Worm (Caenorhabditis elegans) whole organism, L1 larva: ENCODE results near the gene clec-145.

Experiments used
- C16A3.4 ChIP-seq: fragments of 150-350 bp; optimal IDR thresholded peaks from 2 replicates; lab custom pipeline; 2014; ENCODE audit warnings: missing biosample characterization, missing genetic modification characterization
- C34B4.2 ChIP-seq: sonication (generic microtip); optimal IDR thresholded peaks from 2 replicates; lab custom pipeline; 2017; ENCODE audit warnings: mild to moderate bottlenecking, missing genetic modification characterization, missing compliant biosample characterization
- F16B12.6 ChIP-seq: fragments of 150-350 bp; optimal IDR thresholded peaks from 2 replicates; lab custom pipeline; 2014; ENCODE audit warnings: missing biosample characterization, missing genetic modification characterization
- aha-1 ChIP-seq: fragments of 150-350 bp; optimal IDR thresholded peaks from 2 replicates; lab custom pipeline; 2014; ENCODE audit warnings: missing biosample characterization, missing genetic modification characterization
- alr-1 ChIP-seq: fragments of 200-800 bp; sonication (Bioruptor generic); optimal IDR thresholded peaks from 2 replicates; lab custom pipeline; 2018; ENCODE audit warnings: borderline replicate concordance, mild to moderate bottlenecking, missing genetic modification characterization, missing compliant biosample characterization
- blmp-1 ChIP-seq: fragments of 150-350 bp; optimal IDR thresholded peaks from 2 replicates; lab custom pipeline; 2014; ENCODE audit warnings: missing biosample characterization, missing genetic modification characterization
- ceh-82 ChIP-seq, 3 experiments: fragments of 150-350 bp in 1 of 3; sonication (generic microtip) in 2 of 3; optimal IDR thresholded peaks; 2 replicates each; lab custom pipeline; 2014 to 2017; ENCODE audit warnings: missing biosample characterization in 3 of 3, missing genetic modification characterization in 3 of 3
- dpl-1 ChIP-seq, 3 experiments: fragments of 150-350 bp in 2 of 3; sonication (generic microtip) in 1 of 3; optimal IDR thresholded peaks; 2 replicates each; lab custom pipeline; 2014 to 2017; ENCODE audit warnings: missing biosample characterization in 3 of 3, missing genetic modification characterization in 3 of 3, missing genetic modification reagents in 3 of 3
- efl-1 ChIP-seq, 4 experiments: fragments of 150-350 bp; optimal IDR thresholded peaks in 3 of 4; peaks in 1 of 4; 1 replicate in 1 of 4; 2 replicates in 3 of 4; lab custom pipeline; 2014; ENCODE audit warnings: missing biosample characterization in 2 of 4, missing genetic modification characterization in 2 of 4, missing genetic modification reagents in 2 of 4
- elt-2 ChIP-seq: sonication (generic microtip); optimal IDR thresholded peaks from 2 replicates; lab custom pipeline; 2016; ENCODE audit warnings: missing genetic modification characterization, mild to moderate bottlenecking, inconsistent platforms, missing compliant biosample characterization, missing genetic modification reagents
- ets-5 ChIP-seq: fragments of 200-800 bp; sonication (Bioruptor generic); IDR thresholded peaks from 2 replicates; pipeline ENCODE4 v1.3.6; 2022; ENCODE audit warnings: missing genetic modification characterization, missing compliant biosample characterization
- fkh-10 ChIP-seq: sonication (generic microtip); optimal IDR thresholded peaks from 2 replicates; lab custom pipeline; 2017; ENCODE audit warnings: missing biosample characterization, missing genetic modification reagents, missing genetic modification characterization
- fkh-4 ChIP-seq: sonication (generic microtip); optimal IDR thresholded peaks from 2 replicates; lab custom pipeline; 2016; ENCODE audit warnings: missing compliant biosample characterization, missing genetic modification characterization, borderline replicate concordance
- fkh-8 ChIP-seq: sonication (generic microtip); optimal IDR thresholded peaks from 2 replicates; lab custom pipeline; 2016; ENCODE audit warnings: mild to moderate bottlenecking, missing genetic modification characterization, missing compliant biosample characterization
- fos-1 ChIP-seq: fragments of 150-350 bp; optimal IDR thresholded peaks from 2 replicates; lab custom pipeline; 2014; ENCODE audit warnings: missing biosample characterization, missing genetic modification characterization
- irx-1 ChIP-seq: sonication (generic microtip); optimal IDR thresholded peaks from 2 replicates; lab custom pipeline; 2016; ENCODE audit warnings: missing genetic modification characterization, missing compliant biosample characterization
- isw-1 ChIP-seq: fragments of 200-800 bp; sonication (Bioruptor generic); IDR thresholded peaks from 2 replicates; pipeline ENCODE4 v1.3.6; 2022; ENCODE audit warnings: missing genetic modification characterization, missing compliant biosample characterization
- jun-1 ChIP-seq: fragments of 150-350 bp; optimal IDR thresholded peaks from 2 replicates; lab custom pipeline; 2014; ENCODE audit warnings: missing biosample characterization, missing genetic modification reagents, missing genetic modification characterization
- lin-14 ChIP-seq: fragments of 200-800 bp; sonication (Bioruptor generic); optimal IDR thresholded peaks from 2 replicates; lab custom pipeline; 2018; ENCODE audit warnings: mild to moderate bottlenecking, missing genetic modification characterization, moderate library complexity, missing compliant biosample characterization
- lin-35 ChIP-seq, 2 experiments: fragments of 150-350 bp; optimal IDR thresholded peaks; 2 replicates each; lab custom pipeline; 2014; ENCODE audit warnings: missing biosample characterization in 2 of 2, missing genetic modification characterization in 2 of 2, missing genetic modification reagents in 2 of 2
- lin-39 ChIP-seq: fragments of 150-350 bp; optimal IDR thresholded peaks from 2 replicates; lab custom pipeline; 2014; ENCODE audit warnings: missing biosample characterization, missing genetic modification reagents, missing genetic modification characterization
- lir-3 ChIP-seq: sonication (generic microtip); optimal IDR thresholded peaks from 2 replicates; lab custom pipeline; 2016; ENCODE audit warnings: mild to moderate bottlenecking, missing genetic modification characterization, moderate library complexity, missing compliant biosample characterization; ENCODE audit not compliant: poor library complexity
- lsy-2 ChIP-seq, 2 experiments: fragments of 150-350 bp; optimal IDR thresholded peaks; 2 replicates each; lab custom pipeline; 2014; ENCODE audit warnings: missing biosample characterization in 2 of 2, missing genetic modification characterization in 2 of 2
- mdl-1 ChIP-seq, 2 experiments: fragments of 150-350 bp; optimal IDR thresholded peaks; 2 replicates each; lab custom pipeline; 2014 to 2017; ENCODE audit warnings: missing biosample characterization in 2 of 2, missing genetic modification characterization in 2 of 2, inconsistent platforms in 1 of 2
- mep-1 ChIP-seq: fragments of 150-350 bp; optimal IDR thresholded peaks from 2 replicates; lab custom pipeline; 2014; ENCODE audit warnings: missing biosample characterization, missing genetic modification characterization
- nhr-11 ChIP-seq: fragments of 150-350 bp; optimal IDR thresholded peaks from 2 replicates; lab custom pipeline; 2014; ENCODE audit warnings: missing biosample characterization, missing genetic modification characterization
- nhr-12 ChIP-seq: sonication (generic microtip); optimal IDR thresholded peaks from 2 replicates; lab custom pipeline; 2017; ENCODE audit warnings: missing biosample characterization, missing genetic modification characterization
- nhr-19 ChIP-seq: fragments of 200-800 bp; sonication (Bioruptor generic); conservative IDR thresholded peaks from 2 replicates; pipeline ENCODE4 v1.3.6; 2022; ENCODE audit warnings: missing genetic modification characterization, missing compliant biosample characterization
- nhr-20 ChIP-seq: sonication (generic microtip); optimal IDR thresholded peaks from 2 replicates; lab custom pipeline; 2016; ENCODE audit warnings: mild to moderate bottlenecking, missing genetic modification characterization, missing compliant biosample characterization
- nhr-237 ChIP-seq: fragments of 150-350 bp; optimal IDR thresholded peaks from 2 replicates; lab custom pipeline; 2014; ENCODE audit warnings: missing biosample characterization, missing genetic modification characterization
- nhr-28 ChIP-seq: fragments of 150-350 bp; optimal IDR thresholded peaks from 2 replicates; lab custom pipeline; 2014; ENCODE audit warnings: missing biosample characterization, missing genetic modification characterization
- nhr-71 ChIP-seq: sonication (generic microtip); optimal IDR thresholded peaks from 2 replicates; lab custom pipeline; 2016; ENCODE audit warnings: mild to moderate bottlenecking, missing genetic modification characterization, moderate library complexity, missing compliant biosample characterization
- nhr-76 ChIP-seq: sonication (generic microtip); optimal IDR thresholded peaks from 2 replicates; lab custom pipeline; 2017; ENCODE audit warnings: missing biosample characterization, missing genetic modification characterization
- nhr-84 ChIP-seq: sonication (generic microtip); optimal IDR thresholded peaks from 2 replicates; lab custom pipeline; 2017; ENCODE audit warnings: missing biosample characterization, missing genetic modification characterization
- nhr-85 ChIP-seq: sonication (generic microtip); peaks from one replicate; lab custom pipeline; 2016; ENCODE audit warnings: missing genetic modification characterization, inconsistent platforms, missing compliant biosample characterization
- nhr-90 ChIP-seq: sonication (generic microtip); optimal IDR thresholded peaks from 2 replicates; lab custom pipeline; 2016; ENCODE audit warnings: mild to moderate bottlenecking, missing genetic modification characterization, missing compliant biosample characterization; ENCODE audit not compliant: poor library complexity
- pag-3 ChIP-seq: sonication (generic microtip); optimal IDR thresholded peaks from 2 replicates; lab custom pipeline; 2017; ENCODE audit warnings: missing genetic modification characterization, mild to moderate bottlenecking, missing compliant biosample characterization, antibody characterized with exemption, borderline replicate concordance; ENCODE audit not compliant: insufficient read depth
- pqm-1 ChIP-seq: sonication (generic microtip); optimal IDR thresholded peaks from 3 replicates; lab custom pipeline; 2017; ENCODE audit warnings: missing biosample characterization, missing genetic modification characterization
- rnt-1 ChIP-seq: sonication (generic microtip); optimal IDR thresholded peaks from 2 replicates; lab custom pipeline; 2016; ENCODE audit warnings: mild to moderate bottlenecking, missing genetic modification characterization, moderate library complexity, missing compliant biosample characterization
- snpc-4 ChIP-seq: fragments of 150-350 bp; optimal IDR thresholded peaks from 2 replicates; lab custom pipeline; 2014; ENCODE audit warnings: missing biosample characterization, missing genetic modification characterization
- snu-23 ChIP-seq: sonication (generic microtip); optimal IDR thresholded peaks from 2 replicates; lab custom pipeline; 2016; ENCODE audit warnings: missing genetic modification characterization, missing compliant biosample characterization
- swsn-7 ChIP-seq: sonication (generic microtip); optimal IDR thresholded peaks from 2 replicates; lab custom pipeline; 2016; ENCODE audit warnings: missing genetic modification characterization, missing compliant biosample characterization
- tbx-2 ChIP-seq: sonication (generic microtip); optimal IDR thresholded peaks from 2 replicates; lab custom pipeline; 2016; ENCODE audit warnings: missing genetic modification characterization, missing compliant biosample characterization
- unc-130 ChIP-seq: fragments of 150-350 bp; optimal IDR thresholded peaks from 2 replicates; lab custom pipeline; 2017; ENCODE audit warnings: missing biosample characterization, missing genetic modification characterization, inconsistent platforms
- unc-62 ChIP-seq: fragments of 150-350 bp; optimal IDR thresholded peaks from 2 replicates; lab custom pipeline; 2014; ENCODE audit warnings: missing biosample characterization, missing genetic modification reagents, missing genetic modification characterization
- unc-86 ChIP-seq: sonication (generic microtip); optimal IDR thresholded peaks from 2 replicates; lab custom pipeline; 2016; ENCODE audit warnings: missing genetic modification characterization, missing compliant biosample characterization
- zag-1 ChIP-seq: fragments of 150-350 bp; optimal IDR thresholded peaks from 2 replicates; lab custom pipeline; 2014; ENCODE audit warnings: missing biosample characterization, missing genetic modification characterization
- zip-4 ChIP-seq: fragments of 200-800 bp; sonication (Bioruptor generic); optimal IDR thresholded peaks from 2 replicates; lab custom pipeline; 2018; ENCODE audit warnings: mild to moderate bottlenecking, missing genetic modification characterization, moderate library complexity, missing compliant biosample characterization
- ztf-11 ChIP-seq, 2 experiments: sonication (generic microtip); optimal IDR thresholded peaks; 2 replicates each; lab custom pipeline; 2016 to 2017; ENCODE audit warnings: missing genetic modification characterization in 2 of 2, missing biosample characterization in 1 of 2, missing compliant biosample characterization in 1 of 2

Gene clec-145

DNA sequence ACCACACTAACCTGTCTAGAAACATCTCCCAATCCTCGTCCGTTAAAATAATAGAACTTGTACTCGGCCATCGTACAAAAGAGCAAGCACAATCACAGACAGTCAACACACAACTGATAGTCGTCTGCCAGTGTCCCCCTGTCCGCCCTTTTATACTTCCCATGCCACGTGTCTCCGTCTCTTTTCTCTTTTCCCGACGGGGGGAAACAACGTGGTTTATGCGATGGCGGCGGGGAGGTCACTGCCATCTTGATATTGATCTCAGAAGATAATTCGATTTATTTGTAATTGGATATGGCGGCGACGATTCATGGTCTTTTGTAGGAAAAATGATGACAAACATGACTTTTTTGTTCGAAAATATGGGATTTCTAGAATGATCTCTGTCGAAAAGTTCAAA lies 19.3 kb upstream of the clec-145 start, which contains the start of gene gst-20 (continued):
- TF ChIP-seq mep-1 (peak; percentile 57), tbx-2 (tag; lab: Kevin White, UChicago) (peak; percentile 66), swsn-7 (tag; lab: Kevin White, UChicago) (peak; percentile 12), nhr-90 (peak; percentile 75), zip-4 (no peak), unc-62 (GFP tag; lab: Kevin White, UChicago) (no peak), elt-2 (tag; lab: Kevin White, UChicago) (peak; percentile 9), pag-3 (tag; lab: Kevin White, UChicago) (peak; percentile 84), fkh-10 (GFP tag; lab: Kevin White, UChicago) (no peak), fos-1 (no peak), lin-39 (tag; lab: Kevin White, UChicago) (no peak), rnt-1 (tag; lab: Kevin White, UChicago) (peak; percentile 10), ztf-11 (tag; optimal IDR thresholded peaks at IDR 0.05; lab: Kevin White, UChicago) (no peak), pqm-1 (tag; lab: Kevin White, UChicago) (no peak), nhr-28 (tag; lab: Kevin White, UChicago) (no peak), nhr-11 (no peak), nhr-71 (peak; percentile 72), lin-14 (peak; percentile 90), C16A3.4 (tag; lab: Kevin White, UChicago) (no peak), lsy-2 (tag; optimal IDR thresholded peaks at IDR 0.05; lab: Kevin White, UChicago) (peak; percentile 18 to 26), irx-1 (tag; lab: Kevin White, UChicago) (no peak), aha-1 (tag; lab: Kevin White, UChicago) (no peak), jun-1 (tag; lab: Kevin White, UChicago) (no peak), nhr-237 (no peak), zag-1 (tag; lab: Kevin White, UChicago) (no peak)

DNA sequence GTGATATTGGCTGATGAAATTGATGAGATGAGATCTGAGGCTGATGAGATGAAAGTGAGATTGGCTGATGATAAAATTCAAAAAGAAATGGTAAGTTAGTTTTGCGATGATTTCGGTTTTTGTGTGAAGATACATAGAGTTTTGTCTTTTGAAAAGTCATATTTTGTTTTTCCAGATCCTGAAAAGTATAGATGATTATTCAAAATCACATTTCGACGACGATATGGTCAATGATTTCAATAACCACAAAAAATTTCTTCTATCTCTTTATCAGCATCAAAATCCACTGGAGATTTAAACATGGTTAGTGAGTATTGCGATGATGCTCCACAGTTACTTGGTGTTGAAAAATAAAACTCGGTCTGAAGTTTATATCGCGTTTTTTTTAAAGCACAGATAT lies 10.5 kb upstream of the clec-145 start, which contains the start of gene csp-1:
csp-1 (plus strand) TSS at position 301 of the 400 bp plus-strand sequence.
- TF ChIP-seq nhr-85 (tag; lab: Kevin White, UChicago) (peak; percentile 29), nhr-84 (tag; lab: Kevin White, UChicago) (no peak), efl-1 (optimal IDR thresholded peaks at IDR 0.05; lab: Kevin White, UChicago) (no peak), efl-1 (GFP tag; optimal IDR thresholded peaks at IDR 0.05 in 1 of 2; lab: Kevin White, UChicago) (peak in 1 of 2 experiments; percentile 80), isw-1 (no peak)
- TF ChIP-seq, all 84 proteins: peak for 2

DNA sequence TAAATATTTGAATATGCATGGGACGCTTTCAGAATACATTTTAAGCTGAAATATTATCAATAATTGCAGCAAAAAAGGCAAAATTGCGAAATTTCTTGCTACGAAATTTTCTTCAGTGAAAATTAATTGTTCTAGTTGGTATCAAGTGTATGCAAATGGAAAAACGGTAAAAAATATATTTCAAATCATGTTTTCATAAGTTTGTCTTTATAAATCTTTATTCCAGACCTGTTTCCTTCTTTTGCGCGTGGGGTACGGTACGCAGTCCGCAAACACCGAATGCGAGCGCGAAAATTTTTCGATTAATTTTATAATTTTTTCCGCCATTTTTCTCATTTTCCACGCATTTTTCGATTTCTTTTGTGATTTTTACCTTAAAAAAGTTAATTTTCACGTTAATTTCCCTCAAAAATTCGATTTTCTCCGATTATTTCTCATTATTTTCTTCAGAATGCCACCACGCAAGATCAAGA lies 6.2 kb upstream of the clec-145 start, which contains the start of the genes fbxc-23 and csc-1:
fbxc-23 (minus strand) TSS at position 51 of the 473 bp plus-strand sequence.
csc-1 (plus strand) TSS at position 451 of the 473 bp plus-strand sequence.
- peak; percentile 76 for TF ChIP-seq blmp-1 (tag; lab: Kevin White, UChicago)
- TF ChIP-seq ets-5 = no peak
- TF ChIP-seq fos-1 = no peak
- TF ChIP-seq unc-130 (tag; lab: Kevin White, UChicago) = peak; percentile 52
- peak; percentile 48 for TF ChIP-seq swsn-7 (tag; lab: Kevin White, UChicago)
- no peak for TF ChIP-seq pqm-1 (tag; lab: Kevin White, UChicago)
- TF ChIP-seq nhr-76 (tag; lab: Kevin White, UChicago) = no peak
- peak; percentile 20 to 42 (median 28) for TF ChIP-seq ceh-82 (tag; optimal IDR thresholded peaks at IDR 0.05; lab: Kevin White, UChicago)
- no peak for TF ChIP-seq lir-3 (tag; lab: Kevin White, UChicago)
- TF ChIP-seq irx-1 (tag; lab: Kevin White, UChicago) = peak; percentile 53
- TF ChIP-seq fkh-4 = peak; percentile 20
- TF ChIP-seq lin-35 (GFP tag; optimal IDR thresholded peaks at IDR 0.05; lab: Kevin White, UChicago) = peak; percentile 89 to 95
- peak; percentile 97 to 99 for TF ChIP-seq lsy-2 (tag; optimal IDR thresholded peaks at IDR 0.05; lab: Kevin White, UChicago)
- TF ChIP-seq nhr-19 (GFP tag; lab: Robert Waterston, UW) = peak; percentile 48
- TF ChIP-seq nhr-20 = peak; percentile 60
- no peak for TF ChIP-seq lin-39 (tag; lab: Kevin White, UChicago)
- TF ChIP-seq mep-1 = peak; percentile 75
- TF ChIP-seq F16B12.6 (tag; lab: Kevin White, UChicago) = peak; percentile 92
- no peak for TF ChIP-seq nhr-12
- TF ChIP-seq unc-86 (tag; lab: Kevin White, UChicago) = no peak
- no peak for TF ChIP-seq C34B4.2 (tag; lab: Kevin White, UChicago)
- TF ChIP-seq snpc-4 (tag; lab: Kevin White, UChicago) = peak; percentile 60
- TF ChIP-seq mdl-1 (tag; optimal IDR thresholded peaks at IDR 0.05; lab: Kevin White, UChicago) = peak in 1 of 2 experiments; percentile 41
- peak; percentile 91 to 96 (median 93) for TF ChIP-seq dpl-1 (GFP tag; optimal IDR thresholded peaks at IDR 0.05; lab: Kevin White, UChicago)
- peak; percentile 25 for TF ChIP-seq fkh-8 (tag; lab: Kevin White, UChicago)
- TF ChIP-seq alr-1 (tag; lab: Kevin White, UChicago) = no peak
- peak; percentile 36 for TF ChIP-seq rnt-1 (tag; lab: Kevin White, UChicago)
- peak; percentile 73 for TF ChIP-seq snu-23 (GFP tag; lab: Kevin White, UChicago)
